Worm (Caenorhabditis elegans): ENCODE results near the gene srv-4.

ce11 chrIV:4294552-4294951, 6.3 kb upstream of the srv-4 start, which contains the start of gene F15E6.3:
- TF ChIP-seq unc-120 (tag; optimal IDR thresholded peaks at IDR 0.05; ENCODE audit: poor library complexity, severe bottlenecking): no peak
- TF ChIP-seq ceh-43 (GFP tag; optimal IDR thresholded peaks at IDR 0.05): no peak
- TF ChIP-seq mab-5 (tag; optimal IDR thresholded peaks at IDR 0.05): no peak
- TF ChIP-seq unc-62 (GFP tag; optimal IDR thresholded peaks at IDR 0.05): no peak
- no peak for TF ChIP-seq blmp-1 (tag; optimal IDR thresholded peaks at IDR 0.05)
- TF ChIP-seq lin-13 (tag; optimal IDR thresholded peaks at IDR 0.05): no peak
- no peak for TF ChIP-seq pha-4 (tag; optimal IDR thresholded peaks at IDR 0.05)
- TF ChIP-seq elt-3 (tag; optimal IDR thresholded peaks at IDR 0.05): no peak
- TF ChIP-seq lsy-2 (tag; optimal IDR thresholded peaks at IDR 0.05): no peak
- no peak for TF ChIP-seq snpc-4 (tag; optimal IDR thresholded peaks at IDR 0.05)
- TF ChIP-seq lin-32 (GFP tag; optimal IDR thresholded peaks at IDR 0.05): no peak
- no peak for TF ChIP-seq sem-2 (GFP tag; optimal IDR thresholded peaks at IDR 0.05)
- no peak for TF ChIP-seq sptf-1 (tag; optimal IDR thresholded peaks at IDR 0.05)
- no peak for TF ChIP-seq drap-1 (GFP tag; optimal IDR thresholded peaks at IDR 0.05)
